Worm (Caenorhabditis elegans) whole organism, L1 larva: ENCODE data around the gene F20D6.11.

Experiments used
- ama-1 ChIP-seq: fragments of 150-350 bp; optimal IDR thresholded peaks from 2 replicates; lab custom pipeline; 2014
- lin-13 ChIP-seq: fragments of 150-350 bp; optimal IDR thresholded peaks from 2 replicates; lab custom pipeline; 2014; ENCODE audit warnings: missing biosample characterization, missing genetic modification reagents, missing genetic modification characterization
- lsy-2 ChIP-seq, 2 experiments: fragments of 150-350 bp; optimal IDR thresholded peaks; 2 replicates each; lab custom pipeline; 2014; ENCODE audit warnings: missing biosample characterization in 2 of 2, missing genetic modification characterization in 2 of 2
- unc-130 ChIP-seq: fragments of 150-350 bp; optimal IDR thresholded peaks from 2 replicates; lab custom pipeline; 2017; ENCODE audit warnings: missing biosample characterization, missing genetic modification characterization, inconsistent platforms
- unc-30 ChIP-seq: sonication (generic microtip); optimal IDR thresholded peaks from 2 replicates; lab custom pipeline; 2017; ENCODE audit warnings: missing biosample characterization, missing genetic modification characterization

DNA sequence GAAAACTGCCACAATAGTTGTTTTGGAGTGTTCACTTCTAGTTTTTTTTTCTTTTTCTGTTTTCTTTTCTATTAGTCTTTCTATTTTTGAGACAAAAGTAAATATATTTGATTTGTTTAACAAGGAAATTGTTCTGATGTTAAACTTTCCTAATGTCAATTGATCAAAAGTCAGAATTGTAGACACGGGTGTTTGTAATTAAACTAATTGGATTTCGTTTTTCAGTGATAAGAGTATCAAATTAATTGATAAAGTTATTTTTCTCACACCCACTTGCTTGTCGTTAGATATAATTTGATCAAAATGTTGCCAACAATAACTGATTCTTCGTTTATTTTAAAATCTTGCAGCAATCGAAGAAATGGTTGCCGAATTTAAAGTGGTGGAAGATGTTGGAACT lies 35.7 kb downstream of the F20D6.11 start:
- TF ChIP-seq unc-130 (no peak), lsy-2 (tag; optimal IDR thresholded peaks at IDR 0.05; lab: Kevin White, UChicago) (no peak), unc-30 (no peak), lin-13 (GFP tag; lab: Kevin White, UChicago) (no peak), ama-1 (lab: Kevin White, UChicago) (no peak)
